Worm (Caenorhabditis elegans) whole organism, L4/young adult: ENCODE measurements around the gene slc-36.2.
"Not testable (repeated sequence)": the region's sequence is repeated elsewhere in the genome, so short reads cannot be mapped to it uniquely, and the experiment has no call there.

Experiments used
- W03F9.2 ChIP-seq: fragments of 150-350 bp; optimal IDR thresholded peaks from 2 replicates; lab custom pipeline; 2014; ENCODE audit warnings: missing biosample characterization, missing genetic modification characterization
- dao-5 ChIP-seq: sonication (generic microtip); optimal IDR thresholded peaks from 2 replicates; lab custom pipeline; 2016; ENCODE audit warnings: missing genotype, missing genetic modification characterization, moderate library complexity, missing compliant biosample characterization
- him-1 ChIP-seq: sonication (generic microtip); optimal IDR thresholded peaks from 2 replicates; lab custom pipeline; 2016; ENCODE audit warnings: missing genotype, missing genetic modification reagents, missing genetic modification characterization, missing compliant biosample characterization

Gene slc-36.2

DNA sequence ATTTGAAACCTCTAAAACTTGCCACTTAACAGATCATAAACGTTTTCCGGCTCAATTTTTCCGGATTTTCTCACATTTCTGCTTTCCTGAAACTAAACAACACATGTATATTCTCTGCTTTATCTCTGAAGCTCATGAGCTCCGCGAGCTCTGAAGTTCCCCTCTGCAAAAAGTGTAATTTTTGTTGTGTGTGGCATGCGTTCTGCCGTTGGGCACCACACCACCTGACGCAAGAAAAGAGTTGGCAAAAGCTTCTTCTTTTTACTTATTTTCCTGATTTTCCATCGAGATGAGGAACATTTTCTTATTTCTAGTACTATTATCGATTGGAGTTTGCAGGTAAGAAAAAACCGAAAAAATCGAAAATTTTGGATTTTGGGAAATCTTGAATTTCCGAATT is 4.0 kb downstream of the slc-36.2 start, which contains the start of gene lgc-34:
Gene lgc-34 (plus strand): TSS at position 200 of the 400 bp plus-strand sequence.
- no peak for TF ChIP-seq dao-5 (tag; lab: Kevin White, UChicago)
- no peak for TF ChIP-seq him-1 (tag; lab: Kevin White, UChicago)
- TF ChIP-seq W03F9.2: no peak

DNA sequence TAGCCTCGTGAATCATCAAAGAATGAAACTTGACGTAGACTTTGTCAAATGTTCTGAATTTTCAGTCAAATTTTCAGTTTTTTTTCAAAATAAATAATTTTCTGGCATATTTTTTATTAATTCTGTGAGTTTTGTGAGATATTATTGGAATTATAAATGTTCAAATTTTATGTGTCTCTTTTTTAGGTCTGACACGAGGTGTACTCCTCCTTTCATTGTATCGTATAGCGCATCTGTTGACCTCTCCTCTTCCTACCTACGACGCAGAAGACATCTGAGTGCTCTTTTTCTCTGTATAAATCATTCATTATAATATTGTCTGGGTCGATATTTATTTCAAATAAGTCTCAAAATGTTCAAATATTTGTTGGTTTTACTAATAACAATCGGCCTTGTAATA is 12.8 kb downstream of the slc-36.2 start, which contains the start of gene T27A1.3:
Gene T27A1.3 (plus strand): TSS at position 301 of the 400 bp plus-strand sequence.
- TF ChIP-seq W03F9.2; him-1 (tag; lab: Kevin White, UChicago); dao-5 (tag; lab: Kevin White, UChicago): not testable (repeated sequence)

DNA sequence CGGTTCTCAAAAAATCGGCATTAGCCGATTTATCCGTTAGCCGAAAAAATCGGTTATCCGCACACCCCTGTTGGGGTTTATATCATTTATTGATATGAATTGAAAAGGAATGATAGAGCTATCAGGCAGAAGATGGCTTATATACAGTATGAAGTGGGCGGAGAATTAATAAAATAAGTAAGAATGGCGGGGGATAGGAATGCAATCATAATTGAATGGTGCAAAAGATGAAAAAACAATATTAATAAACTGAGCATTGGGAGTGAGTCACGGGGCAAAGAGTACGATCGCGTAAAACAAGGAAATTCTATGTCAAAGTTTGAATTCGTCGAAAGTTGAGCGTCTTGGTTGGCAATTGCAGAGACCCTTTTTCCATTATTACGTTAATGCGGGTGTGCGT is 14.4 kb downstream of the slc-36.2 start, which contains the start of gene T27A1.2:
Gene T27A1.2 (minus strand): TSS at position 101 of the 400 bp plus-strand sequence.
- TF ChIP-seq dao-5 (tag; lab: Kevin White, UChicago) (no peak), W03F9.2 (no peak), him-1 (tag; lab: Kevin White, UChicago) (no peak)

DNA sequence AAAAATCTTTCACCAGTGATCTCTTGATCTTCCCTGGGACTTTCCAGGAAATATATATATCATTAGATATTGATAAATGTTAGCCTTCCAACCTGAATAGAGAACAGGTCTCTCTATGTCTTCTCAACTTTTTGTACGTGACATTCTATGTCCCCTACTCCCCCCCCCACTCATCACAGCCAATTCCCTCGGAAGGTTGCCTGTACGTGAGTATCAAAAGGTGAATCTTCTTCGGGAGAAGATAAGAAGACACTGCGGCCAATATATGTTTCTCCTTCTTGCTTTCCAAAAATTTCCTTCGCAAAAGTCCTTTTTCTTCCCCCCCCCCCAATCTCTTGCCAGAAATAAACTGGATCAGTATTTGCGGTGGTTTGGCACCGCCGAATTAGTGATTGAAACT is 20.0 kb downstream of the slc-36.2 start:
- TF ChIP-seq W03F9.2 (no peak), dao-5 (tag; lab: Kevin White, UChicago) (no peak), him-1 (tag; lab: Kevin White, UChicago) (no peak)

DNA sequence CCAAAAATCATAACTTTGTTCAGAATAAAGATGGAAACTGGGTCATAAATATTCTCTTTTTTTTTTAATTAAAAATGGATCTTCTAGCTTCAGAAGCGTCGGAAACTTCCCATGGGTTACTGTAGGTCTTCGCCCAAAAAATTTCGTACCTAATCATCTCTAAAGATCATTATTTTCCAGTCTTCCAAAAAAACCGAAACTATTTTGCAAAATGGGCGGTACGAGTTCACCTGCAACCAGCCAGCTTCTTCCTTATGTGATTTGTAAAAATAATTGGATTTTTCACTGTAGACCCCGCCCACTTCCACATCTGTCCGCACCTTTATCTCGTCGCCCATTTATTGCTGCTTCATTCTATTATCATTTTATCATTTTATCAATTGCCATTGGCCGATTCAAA is 24.0 kb downstream of the slc-36.2 start, which contains the start of gene mlt-10:
Gene mlt-10 (plus strand): TSS at position 301 of the 400 bp plus-strand sequence.
- no peak for TF ChIP-seq dao-5 (tag; lab: Kevin White, UChicago)
- TF ChIP-seq W03F9.2: no peak
- no peak for TF ChIP-seq him-1 (tag; lab: Kevin White, UChicago)

DNA sequence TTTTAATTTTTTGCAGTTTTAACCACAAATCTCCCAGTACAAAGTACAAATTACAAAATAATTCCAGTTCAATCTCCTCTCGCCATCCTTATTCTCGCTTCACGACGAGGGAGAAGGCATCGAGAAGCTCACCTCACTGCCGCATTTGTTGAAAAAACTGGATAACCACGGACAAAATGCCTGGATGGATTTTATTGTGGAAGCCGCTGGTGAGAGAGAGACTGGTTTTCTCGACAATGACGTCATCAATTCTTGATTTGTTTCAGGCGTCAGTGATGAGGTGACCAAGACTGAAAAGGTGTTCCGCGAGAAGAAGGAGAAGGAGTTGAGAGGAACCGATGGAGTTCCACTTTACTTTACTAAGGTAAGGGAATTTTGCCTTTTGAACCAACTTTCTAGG is 27.1 kb downstream of the slc-36.2 start:
- TF ChIP-seq W03F9.2: no peak
- TF ChIP-seq him-1 (tag; lab: Kevin White, UChicago): no peak
- no peak for TF ChIP-seq dao-5 (tag; lab: Kevin White, UChicago)

DNA sequence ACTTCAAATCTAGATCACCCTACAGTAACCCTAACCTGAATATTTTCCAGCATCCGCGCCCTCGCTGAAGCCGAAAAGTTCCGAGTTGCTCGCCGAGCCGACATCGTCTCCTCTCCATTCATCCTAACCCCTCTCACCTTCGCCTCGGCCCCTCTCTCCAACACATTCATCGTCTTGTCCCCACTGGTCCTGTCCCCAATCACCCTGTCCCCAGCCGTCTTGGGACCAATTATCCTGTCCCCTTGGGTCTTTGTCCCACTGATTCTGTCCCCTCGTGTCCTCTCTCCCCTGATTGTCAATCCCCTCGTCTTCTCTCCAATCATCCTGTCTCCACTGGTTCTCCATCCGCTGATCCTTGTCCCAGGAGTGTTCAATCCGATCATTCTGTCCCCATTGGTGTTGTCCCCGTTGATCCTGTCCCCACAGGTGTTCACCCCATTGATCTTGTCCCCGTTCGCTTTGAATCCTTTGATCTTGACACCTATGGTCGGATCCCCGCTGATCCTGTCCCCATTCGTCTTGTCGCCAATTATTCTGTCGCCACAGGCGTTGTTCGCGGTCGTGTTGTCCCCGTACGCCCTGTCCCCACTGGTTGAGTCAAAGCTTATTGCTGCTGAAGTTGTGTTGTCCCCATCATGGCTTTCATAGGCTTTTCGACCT is 29.0 kb downstream of the slc-36.2 start, which contains the start of gene lips-7:
Gene lips-7 (plus strand): TSS at position 610 of the 660 bp plus-strand sequence.
- no peak for TF ChIP-seq him-1 (tag; lab: Kevin White, UChicago)
- TF ChIP-seq dao-5 (tag; lab: Kevin White, UChicago): no peak
- TF ChIP-seq W03F9.2: no peak

DNA sequence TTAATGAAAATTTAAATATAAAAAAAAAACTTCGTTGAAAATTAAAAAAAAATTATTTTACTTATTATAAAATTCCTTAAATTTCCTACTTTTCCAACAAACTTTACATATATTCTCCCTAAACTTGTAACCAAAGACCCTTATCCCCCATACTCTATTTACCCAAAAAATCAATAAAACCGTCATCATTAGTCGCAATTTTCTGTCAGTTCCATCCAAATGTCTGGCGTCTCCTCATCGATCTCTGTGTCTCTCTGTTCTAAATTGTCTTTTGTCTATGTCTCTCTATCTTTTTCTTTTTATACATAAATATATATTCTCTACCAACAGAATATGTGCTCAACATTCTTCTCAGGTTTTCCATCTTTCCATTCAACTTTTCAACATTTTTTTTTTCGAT is 33.0 kb downstream of the slc-36.2 start:
- no peak for TF ChIP-seq W03F9.2
- TF ChIP-seq dao-5 (tag; lab: Kevin White, UChicago): no peak
- TF ChIP-seq him-1 (tag; lab: Kevin White, UChicago): no peak

DNA sequence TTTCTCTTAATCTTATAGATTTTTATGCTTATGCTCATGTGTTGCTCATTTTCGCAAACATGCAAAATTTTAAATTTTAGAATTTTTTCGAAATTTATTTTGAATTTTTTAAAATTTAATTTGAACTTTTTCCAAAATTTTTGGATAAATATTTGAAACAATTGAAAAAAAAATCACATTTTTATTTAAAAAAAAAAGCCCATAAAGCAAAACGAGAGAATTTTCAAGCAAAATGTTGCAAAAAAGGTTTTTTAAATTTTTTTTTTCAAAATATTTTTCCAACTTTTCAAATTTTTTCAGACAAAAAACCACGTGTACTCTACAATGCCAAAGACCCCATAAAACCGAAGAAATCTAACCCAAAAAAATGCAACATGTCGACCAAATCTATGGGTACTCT is 33.8 kb downstream of the slc-36.2 start, which contains the start of the genes C09E8.1 and C09E8.6:
Gene C09E8.1 (plus strand): TSS at position 301 of the 400 bp plus-strand sequence.
Gene C09E8.6 (plus strand): TSS at position 313 of the 400 bp plus-strand sequence.
- no peak for TF ChIP-seq W03F9.2
- TF ChIP-seq dao-5 (tag; lab: Kevin White, UChicago): no peak
- no peak for TF ChIP-seq him-1 (tag; lab: Kevin White, UChicago)

DNA sequence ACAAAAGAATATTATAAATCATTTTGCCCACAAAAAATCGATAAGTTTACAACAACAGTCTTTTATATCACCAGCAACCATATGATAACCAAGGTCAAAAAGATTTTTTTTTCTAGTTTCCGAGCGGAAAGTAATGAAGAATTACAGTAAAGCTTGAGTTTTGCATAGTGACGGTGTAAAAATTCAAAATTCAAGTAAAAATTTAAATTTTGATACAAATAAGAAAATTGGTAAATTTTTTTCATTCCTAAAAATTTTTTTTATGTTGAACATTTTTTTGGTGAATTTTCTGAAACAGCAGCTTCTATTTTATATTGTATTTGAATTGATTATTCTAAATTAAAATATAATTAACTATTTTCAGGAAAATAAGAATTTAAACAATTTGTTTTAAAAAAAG is 46.4 kb downstream of the slc-36.2 start, which contains the start of gene W08F4.5:
Gene W08F4.5 (minus strand): TSS at position 101 of the 400 bp plus-strand sequence.
- no peak for TF ChIP-seq him-1 (tag; lab: Kevin White, UChicago)

DNA sequence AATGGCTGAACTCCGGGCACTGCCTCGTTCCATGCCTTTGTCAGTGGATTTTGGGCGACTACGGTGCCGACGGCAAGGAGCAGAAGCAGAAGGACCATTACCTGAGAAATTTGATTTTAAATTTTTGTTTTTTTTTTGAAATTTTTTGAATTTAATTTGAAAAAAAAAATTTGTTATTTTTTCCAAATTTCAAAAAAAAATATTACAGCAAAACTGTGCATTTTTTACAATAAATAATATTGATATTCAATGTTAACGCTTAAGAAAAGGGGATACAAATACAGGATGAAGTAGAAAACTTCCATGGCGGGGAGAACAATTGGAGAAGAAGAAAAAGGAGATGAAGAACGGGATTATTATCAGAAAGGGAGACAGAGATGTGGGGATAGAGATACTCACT is 49.6 kb downstream of the slc-36.2 start, which contains the start of gene mlt-8:
Gene mlt-8 (minus strand): TSS at position 101 of the 400 bp plus-strand sequence.
- no peak for TF ChIP-seq W03F9.2
- no peak for TF ChIP-seq dao-5 (tag; lab: Kevin White, UChicago)
- no peak for TF ChIP-seq him-1 (tag; lab: Kevin White, UChicago)

DNA sequence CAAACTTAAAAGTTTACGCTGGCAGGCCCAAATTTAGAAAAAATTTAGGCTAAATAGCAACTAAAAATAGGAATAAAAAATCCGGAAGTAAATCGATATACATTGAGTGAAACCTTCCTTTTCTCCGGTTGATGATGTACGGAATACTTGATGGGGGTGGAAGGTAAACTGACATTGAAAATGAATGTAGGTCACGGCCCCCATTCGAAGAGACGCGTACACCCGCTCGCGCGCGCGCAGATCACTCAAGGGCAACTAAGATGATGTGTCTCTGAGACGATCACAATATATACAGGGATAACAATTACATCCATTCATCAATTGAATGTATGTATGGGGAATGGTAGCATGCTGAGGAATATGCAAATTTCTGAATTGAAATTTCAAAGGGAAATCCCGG is 51.7 kb downstream of the slc-36.2 start:
- TF ChIP-seq W03F9.2 (no peak), him-1 (tag; lab: Kevin White, UChicago) (no peak), dao-5 (tag; lab: Kevin White, UChicago) (no peak)
